Fruit fly (Drosophila melanogaster): ENCODE data around the gene CG5958.

Gene CG5958

DNA sequence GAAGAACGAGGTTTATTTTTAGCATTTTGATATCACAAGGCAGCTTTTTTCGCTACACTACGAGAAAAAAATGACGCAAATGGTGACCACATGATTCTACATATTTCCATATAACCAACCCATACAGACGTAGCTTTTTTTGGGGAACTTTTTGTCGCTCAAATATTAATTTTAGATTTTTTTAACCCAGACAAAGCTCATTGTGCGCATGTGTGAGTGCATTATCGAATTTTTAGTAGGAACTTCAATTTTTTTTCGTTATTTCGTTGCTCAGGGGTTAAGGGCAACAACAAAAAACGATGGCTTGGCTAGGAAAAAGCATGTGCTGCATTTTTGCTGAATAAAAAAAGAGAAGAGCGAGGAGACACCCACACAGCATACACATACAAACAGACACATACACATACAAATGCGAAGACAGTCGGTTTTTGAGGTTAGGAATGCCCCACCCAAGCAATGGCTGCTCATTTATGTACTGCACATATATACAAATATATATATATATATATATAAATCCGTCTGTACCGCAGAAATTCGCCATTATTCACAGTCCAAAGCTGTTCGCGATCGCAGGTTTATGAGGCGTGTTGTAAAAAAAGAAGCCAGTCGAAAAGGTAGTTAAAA, 8.9 kb downstream of the CG5958 start (continued):
- TF ChIP-seq zf30C (GFP tag; optimal IDR thresholded peaks at IDR 0.05) (no peak), Sry-δ (GFP tag; optimal IDR thresholded peaks at IDR 0.05) (no peak), pfk (GFP tag; optimal IDR thresholded peaks at IDR 0.05) (no peak), chinmo (GFP tag; IDR thresholded peaks at IDR 0.05; ENCODE audit: partially characterized antibody) (0 out of 4 replicates have a peak, but pooled peaks have one; percentile 29), CG2120 (GFP tag; optimal IDR thresholded peaks at IDR 0.05) (peak; percentile 30), sd (tag; optimal IDR thresholded peaks at IDR 0.05) (peak; percentile 47)

DNA sequence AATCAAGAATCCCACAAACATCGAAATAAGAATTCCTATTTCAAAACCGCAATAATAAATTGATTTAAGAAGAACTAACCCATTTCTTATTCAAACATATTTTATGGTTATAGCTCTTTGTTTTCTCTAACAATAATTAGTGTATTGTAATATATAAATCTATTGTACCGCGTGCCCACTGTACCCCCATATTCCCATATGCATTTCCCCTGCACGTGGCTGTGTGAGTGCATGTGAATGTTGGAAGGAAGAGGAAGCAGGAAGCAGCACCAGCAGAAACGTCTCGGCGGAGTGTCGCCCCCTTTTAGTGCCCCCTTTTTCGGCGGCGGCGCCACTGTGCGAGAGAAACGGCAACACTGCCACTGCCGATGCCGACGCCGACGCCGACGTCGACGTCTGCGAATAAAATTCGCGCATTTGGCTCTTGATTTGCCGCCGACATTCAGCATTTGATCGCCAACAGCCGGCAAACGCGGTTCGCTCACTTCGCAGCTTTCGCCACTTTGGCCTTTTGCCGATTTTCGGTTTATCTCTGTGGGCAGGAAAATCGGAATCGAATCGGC, 9.9 kb downstream of the CG5958 start:
- no peak for TF ChIP-seq gsb-n (tag; optimal IDR thresholded peaks at IDR 0.05)
- TF ChIP-seq pnt (GFP tag; optimal IDR thresholded peaks at IDR 0.05) = no peak
- no peak; the same call in 1 of the 2 replicates for TF ChIP-seq CG6272 (GFP tag; IDR thresholded peaks at IDR 0.05)
- TF ChIP-seq stwl (tag; optimal IDR thresholded peaks at IDR 0.05) = peak; percentile 32
- TF ChIP-seq CG10543 (GFP tag; optimal IDR thresholded peaks at IDR 0.05) = no peak
- no peak for TF ChIP-seq C15 (GFP tag; IDR thresholded peaks at IDR 0.05)
- TF ChIP-seq gcm (GFP tag; optimal IDR thresholded peaks at IDR 0.05) = peak; percentile 74
- TF ChIP-seq p53 (GFP tag; optimal IDR thresholded peaks at IDR 0.05) = no peak
- TF ChIP-seq CG15479 (GFP tag; optimal IDR thresholded peaks at IDR 0.05) = no peak
- TF ChIP-seq nau (GFP tag; optimal IDR thresholded peaks at IDR 0.05) = no peak
- peak; percentile 84 for TF ChIP-seq slbo (GFP tag; IDR thresholded peaks at IDR 0.05)
- TF ChIP-seq disco-r (GFP tag; optimal IDR thresholded peaks at IDR 0.05) = no peak
- TF ChIP-seq lov (optimal IDR thresholded peaks at IDR 0.05) = no peak
- TF ChIP-seq lov (GFP tag; IDR thresholded peaks at IDR 0.05) = no peak
- TF ChIP-seq fd64A (GFP tag; optimal IDR thresholded peaks at IDR 0.05) = no peak
- no peak for TF ChIP-seq CG17802 (tag; optimal IDR thresholded peaks at IDR 0.05)
- TF ChIP-seq CG1602 (GFP tag; optimal IDR thresholded peaks at IDR 0.05) = no peak
- peak; percentile 22; the same call in 1 of the 3 replicates for TF ChIP-seq CG34224 (GFP tag; IDR thresholded peaks at IDR 0.05; ENCODE audit: partially characterized antibody)
- no peak for TF ChIP-seq CG7928 (GFP tag; optimal IDR thresholded peaks at IDR 0.05)
- TF ChIP-seq B-H2 (GFP tag; optimal IDR thresholded peaks at IDR 0.05) = peak; percentile 56
- TF ChIP-seq Scr (GFP tag; IDR thresholded peaks at IDR 0.05; ENCODE audit: partially characterized antibody) = no peak
- peak; percentile 29 for TF ChIP-seq vvl (GFP tag; IDR thresholded peaks at IDR 0.05)
- no peak for TF ChIP-seq Ssrp (tag; optimal IDR thresholded peaks at IDR 0.05)
- TF ChIP-seq unc-4 (GFP tag; IDR thresholded peaks at IDR 0.05; ENCODE audit: partially characterized antibody) = no peak
- no peak for TF ChIP-seq Poxn (GFP tag; IDR thresholded peaks at IDR 0.05)
- peak; percentile 14 for TF ChIP-seq Six4 (GFP tag; optimal IDR thresholded peaks at IDR 0.05)
- TF ChIP-seq CG11695 (GFP tag; IDR thresholded peaks at IDR 0.05) = 0 out of 3 replicates have a peak, but pooled peaks have one; percentile 14
- TF ChIP-seq dati (GFP tag; IDR thresholded peaks at IDR 0.05) = no peak
- no peak for TF ChIP-seq ab (GFP tag; optimal IDR thresholded peaks at IDR 0.05)
- peak; percentile 1 for TF ChIP-seq twi (tag; optimal IDR thresholded peaks at IDR 0.05)
- peak; percentile 51 for TF ChIP-seq mam (GFP tag; optimal IDR thresholded peaks at IDR 0.05)
- TF ChIP-seq Ravus (GFP tag; IDR thresholded peaks at IDR 0.05) = peak; percentile 28
- no peak for TF ChIP-seq jing (GFP tag; optimal IDR thresholded peaks at IDR 0.05)
- TF ChIP-seq CG7963 (GFP tag; IDR thresholded peaks at IDR 0.05; ENCODE audit: partially characterized antibody) = no peak
- no peak for TF ChIP-seq CG11723 (GFP tag; optimal IDR thresholded peaks at IDR 0.05)
- no peak for TF ChIP-seq pb (GFP tag; optimal IDR thresholded peaks at IDR 0.05)
- TF ChIP-seq CG8924 (tag; optimal IDR thresholded peaks at IDR 0.05) = no peak
- TF ChIP-seq Gug (GFP tag; IDR thresholded peaks at IDR 0.05) = peak; percentile 55; the same call in 1 of the 4 replicates
- TF ChIP-seq CG12236 (GFP tag; optimal IDR thresholded peaks at IDR 0.05) = no peak
- TF ChIP-seq dan (GFP tag; IDR thresholded peaks at IDR 0.05) = no peak
- no peak for TF ChIP-seq NfI (GFP tag; optimal IDR thresholded peaks at IDR 0.05)
- TF ChIP-seq CTCF (GFP tag; optimal IDR thresholded peaks at IDR 0.05) = peak; percentile 92
- TF ChIP-seq D19B (GFP tag; optimal IDR thresholded peaks at IDR 0.05) = no peak
